Worm (Caenorhabditis elegans): ENCODE measurements around the gene prdx-2.

- TF ChIP-seq eor-1 (tag; optimal IDR thresholded peaks at IDR 0.05) (no peak), elt-3 (tag; optimal IDR thresholded peaks at IDR 0.05) (no peak)
Measured at ce11 chrII:5328912-5329311, 49.1 kb upstream of the prdx-2 start.
